Fruit fly (Drosophila melanogaster) whole organism, wandering third instar larva: Measurements from ENCODE around the gene His3.3B.

ENCODE experiments used
- CG9705 ChIP-seq: fragments of 200-800 bp; sonication (Bioruptor generic); optimal IDR thresholded peaks from 2 replicates; lab custom pipeline; 2018; ENCODE audit warnings: missing biosample characterization, mild to moderate bottlenecking, missing genetic modification characterization
- Dif ChIP-seq: fragments of 200-275, 200-300 bp; sonication (Bioruptor generic); optimal IDR thresholded peaks from 2 replicates; lab custom pipeline; 2018; ENCODE audit warnings: missing biosample characterization, missing genetic modification characterization; ENCODE audit not compliant: partially characterized antibody
- Hnf4 ChIP-seq: fragments of 200-800 bp; sonication (Bioruptor generic); optimal IDR thresholded peaks from 2 replicates; lab custom pipeline; 2016; ENCODE audit warnings: missing biosample characterization, mild to moderate bottlenecking, missing genetic modification characterization
- Hr78 ChIP-seq: fragments of >200 bp; optimal IDR thresholded peaks from 2 replicates; lab custom pipeline; 2017; ENCODE audit warnings: missing biosample characterization, missing genetic modification characterization
- Hr83 ChIP-seq: fragments of 200-300 bp; sonication (Bioruptor generic); optimal IDR thresholded peaks from 2 replicates; lab custom pipeline; 2016; ENCODE audit warnings: missing biosample characterization, mild to moderate bottlenecking, missing genetic modification characterization, moderate library complexity; ENCODE audit not compliant: poor library complexity, severe bottlenecking
- Jra ChIP-seq: sonication (Bioruptor generic); optimal IDR thresholded peaks from 2 replicates; lab custom pipeline; 2016; ENCODE audit warnings: missing biosample characterization, missing genetic modification characterization
- br ChIP-seq: fragments of 200-800 bp; sonication (Bioruptor generic); optimal IDR thresholded peaks from 2 replicates; lab custom pipeline; 2016; ENCODE audit warnings: missing biosample characterization, missing genetic modification characterization
- h ChIP-seq: fragments of 200-800 bp; sonication (Bioruptor generic); optimal IDR thresholded peaks from 3 replicates; lab custom pipeline; 2016; ENCODE audit warnings: missing biosample characterization, mild to moderate bottlenecking, missing genetic modification characterization
- psq ChIP-seq: fragments of 200-800 bp; sonication (Bioruptor generic); optimal IDR thresholded peaks from 3 replicates; lab custom pipeline; 2017; ENCODE audit warnings: missing biosample characterization, mild to moderate bottlenecking, missing genetic modification characterization, moderate library complexity
- usp ChIP-seq: fragments of >200 bp; optimal IDR thresholded peaks from 2 replicates; lab custom pipeline; 2017; ENCODE audit warnings: missing biosample characterization, missing genetic modification characterization

DNA sequence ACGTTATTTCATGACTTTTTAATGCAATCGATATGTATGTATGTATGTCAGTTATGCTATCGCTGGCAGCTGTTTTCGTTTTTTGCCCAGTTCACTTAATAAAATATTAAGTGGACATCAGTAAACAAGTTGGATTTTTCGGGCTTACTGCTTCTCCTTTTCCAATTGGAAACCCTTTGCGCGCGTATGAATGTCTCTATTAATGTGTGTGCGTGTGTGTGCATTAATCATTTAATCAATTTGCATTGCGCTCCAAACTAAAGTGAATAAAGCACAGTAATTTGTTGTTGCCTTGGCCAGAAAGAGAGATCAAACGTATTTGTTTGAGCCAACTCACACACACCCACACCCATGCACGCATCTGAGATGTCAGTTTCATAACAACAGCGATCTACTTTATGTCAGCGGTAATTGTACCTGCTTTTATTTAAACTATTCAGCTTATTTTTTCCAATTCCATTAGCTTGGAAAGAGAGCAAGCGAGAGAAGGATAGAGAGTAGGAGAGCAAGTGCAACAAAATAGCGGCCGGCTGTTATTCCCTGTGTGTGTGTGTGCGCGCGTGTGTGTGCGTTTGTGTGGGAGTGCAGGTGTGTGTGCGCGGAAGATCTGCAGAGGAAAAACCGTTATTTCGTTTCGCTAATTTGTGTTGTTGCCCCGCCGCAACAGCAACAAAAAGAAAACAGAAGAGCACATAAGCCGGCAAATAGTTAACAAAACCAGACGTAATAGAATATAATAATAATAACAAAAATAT, 46.1 kb downstream of the His3.3B start:
- TF ChIP-seq CG9705 (GFP tag; lab: Kevin White, UChicago), result no peak
- TF ChIP-seq usp, result no peak
- no peak for TF ChIP-seq h (GFP tag; lab: Kevin White, UChicago)
- no peak for TF ChIP-seq Hr83 (GFP tag; lab: Kevin White, UChicago)
- TF ChIP-seq Hr78 (GFP tag; lab: Kevin White, UChicago), result no peak
- no peak for TF ChIP-seq psq
- TF ChIP-seq Hnf4 (GFP tag; lab: Kevin White, UChicago), result no peak
- TF ChIP-seq Dif, result no peak
- no peak for TF ChIP-seq br
- no peak for TF ChIP-seq Jra (GFP tag; lab: Kevin White, UChicago)
